Fruit fly (Drosophila melanogaster) whole organism, prepupa: Measurements from ENCODE around the gene SPH93.
A peak's percentile ranks its signal among the peaks of the same experiment; 100 is the strongest.

Experiments
- Blimp-1 ChIP-seq: fragments of 200-800 bp; sonication (Bioruptor generic); optimal IDR thresholded peaks from 3 replicates; lab custom pipeline; 2017; ENCODE audit warnings: missing biosample characterization, missing genetic modification characterization, mild to moderate bottlenecking, moderate library complexity, missing genetic modification reagents
- CG10631 ChIP-seq: fragments of 200-800 bp; sonication (Bioruptor generic); optimal IDR thresholded peaks from 2 replicates; lab custom pipeline; 2016; ENCODE audit warnings: missing biosample characterization, missing genetic modification characterization
- CG10669 ChIP-seq: fragments of 200-800 bp; sonication (Bioruptor generic); optimal IDR thresholded peaks from 3 replicates; lab custom pipeline; 2018; ENCODE audit warnings: missing biosample characterization, mild to moderate bottlenecking, missing genetic modification characterization, moderate library complexity
- CG11294 ChIP-seq: fragments of 200-800 bp; sonication (Bioruptor generic); IDR thresholded peaks from 2 replicates; pipeline ENCODE4 v1.3.6; 2022; ENCODE audit warnings: missing biosample characterization, missing genetic modification characterization
- CG11762 ChIP-seq: fragments of 200-800 bp; sonication (Bioruptor generic); optimal IDR thresholded peaks from 3 replicates; lab custom pipeline; 2016; ENCODE audit warnings: missing biosample characterization, missing genetic modification characterization; ENCODE audit not compliant: insufficient read depth
- CG11902 ChIP-seq: fragments of 200-800 bp; sonication (Bioruptor generic); optimal IDR thresholded peaks from 3 replicates; lab custom pipeline; 2016; ENCODE audit warnings: missing biosample characterization, missing genetic modification characterization
- CG1621 ChIP-seq: fragments of 200-800 bp; sonication (Bioruptor generic); optimal IDR thresholded peaks from 3 replicates; lab custom pipeline; 2018; ENCODE audit warnings: missing biosample characterization, mild to moderate bottlenecking, missing genetic modification characterization
- CG3032 ChIP-seq: fragments of 200-800 bp; optimal IDR thresholded peaks from 2 replicates; lab custom pipeline; 2019; ENCODE audit warnings: missing biosample characterization, mild to moderate bottlenecking, missing genetic modification characterization, moderate library complexity
- CG31627 ChIP-seq: fragments of 200-800 bp; sonication (Bioruptor generic); optimal IDR thresholded peaks from 3 replicates; lab custom pipeline; 2016; ENCODE audit warnings: missing biosample characterization, missing genetic modification characterization
- CG32006 ChIP-seq: fragments of 200-800 bp; sonication (Bioruptor generic); optimal IDR thresholded peaks from 3 replicates; lab custom pipeline; 2017; ENCODE audit warnings: missing biosample characterization, mild to moderate bottlenecking, missing genetic modification characterization
- CG34406 ChIP-seq: fragments of 200-800 bp; sonication (Bioruptor generic); optimal IDR thresholded peaks from 3 replicates; lab custom pipeline; 2016; ENCODE audit warnings: missing biosample characterization, missing genetic modification characterization
- CG4318 ChIP-seq: fragments of 200-800 bp; sonication (Bioruptor generic); optimal IDR thresholded peaks from 3 replicates; lab custom pipeline; 2017; ENCODE audit warnings: missing biosample characterization, mild to moderate bottlenecking, missing genetic modification characterization
- CG6276 ChIP-seq: fragments of 200-800 bp; sonication (Bioruptor generic); optimal IDR thresholded peaks from 2 replicates; lab custom pipeline; 2017; ENCODE audit warnings: missing biosample characterization, mild to moderate bottlenecking, missing genetic modification characterization
- CG6792 ChIP-seq: fragments of 200-800 bp; sonication (Bioruptor generic); optimal IDR thresholded peaks from 3 replicates; lab custom pipeline; 2016; ENCODE audit warnings: missing biosample characterization, missing genetic modification characterization
- CG6808 ChIP-seq: fragments of 200-800 bp; sonication (Bioruptor generic); optimal IDR thresholded peaks from 3 replicates; lab custom pipeline; 2017; ENCODE audit warnings: missing biosample characterization, missing genetic modification characterization, mild to moderate bottlenecking, moderate library complexity, missing genetic modification reagents
- CG6854 ChIP-seq: fragments of 200-800 bp; sonication (Bioruptor generic); optimal IDR thresholded peaks from 2 replicates; lab custom pipeline; 2017; ENCODE audit warnings: missing biosample characterization, mild to moderate bottlenecking, missing genetic modification characterization
- CG7368 ChIP-seq: fragments of 200-800 bp; sonication (Bioruptor generic); optimal IDR thresholded peaks from 3 replicates; lab custom pipeline; 2016; ENCODE audit warnings: missing biosample characterization, missing genetic modification characterization
- CG8319 ChIP-seq: fragments of 200-800 bp; sonication (Bioruptor generic); optimal IDR thresholded peaks from 3 replicates; lab custom pipeline; 2016; ENCODE audit warnings: missing biosample characterization, missing genetic modification characterization
- Eip75B ChIP-seq: fragments of 200-800 bp; sonication (Bioruptor generic); optimal IDR thresholded peaks from 3 replicates; lab custom pipeline; 2016; ENCODE audit warnings: missing biosample characterization, missing genetic modification characterization
- Eip78C ChIP-seq: fragments of 200-800 bp; sonication (Bioruptor generic); peaks from one replicate; lab custom pipeline; 2016; ENCODE audit warnings: missing biosample characterization, missing genetic modification characterization
- Eip93F ChIP-seq: fragments of 200-800 bp; sonication (Bioruptor generic); optimal IDR thresholded peaks from 2 replicates; lab custom pipeline; 2016; ENCODE audit warnings: missing biosample characterization, mild to moderate bottlenecking, missing genetic modification characterization
- Ets21C ChIP-seq: fragments of 200-800 bp; sonication (Bioruptor generic); optimal IDR thresholded peaks from 3 replicates; lab custom pipeline; 2016; ENCODE audit warnings: missing biosample characterization, missing genetic modification characterization
- Ets96B ChIP-seq: fragments of 200-800 bp; optimal IDR thresholded peaks from 2 replicates; lab custom pipeline; 2019; ENCODE audit warnings: missing biosample characterization, mild to moderate bottlenecking, missing genetic modification characterization, moderate library complexity
- Gug ChIP-seq: fragments of 200-800 bp; sonication (Bioruptor generic); IDR thresholded peaks from 2 replicates; pipeline ENCODE4 v1.3.6; 2022; ENCODE audit warnings: missing biosample characterization, missing genetic modification characterization
- Hr38 ChIP-seq: sonication (Bioruptor generic); optimal IDR thresholded peaks from 2 replicates; lab custom pipeline; 2016; ENCODE audit warnings: missing biosample characterization, missing genetic modification characterization
- Hr39 ChIP-seq: fragments of 200-800 bp; sonication (Bioruptor generic); optimal IDR thresholded peaks from 2 replicates; lab custom pipeline; 2016; ENCODE audit warnings: missing biosample characterization, missing genetic modification characterization
- Hr4 ChIP-seq: fragments of 200-800 bp; sonication (Bioruptor generic); optimal IDR thresholded peaks from 3 replicates; lab custom pipeline; 2016; ENCODE audit warnings: missing biosample characterization, missing genetic modification characterization
- OdsH ChIP-seq: fragments of 200-800 bp; sonication (Bioruptor generic); optimal IDR thresholded peaks from 3 replicates; lab custom pipeline; 2016; ENCODE audit warnings: missing biosample characterization, missing genetic modification characterization
- Smox ChIP-seq: fragments of 200-800 bp; sonication (Bioruptor generic); optimal IDR thresholded peaks from 3 replicates; lab custom pipeline; 2016; ENCODE audit warnings: missing biosample characterization, missing genetic modification characterization
- Sox14 ChIP-seq: fragments of 200-800 bp; sonication (Bioruptor generic); optimal IDR thresholded peaks from 3 replicates; lab custom pipeline; 2016; ENCODE audit warnings: missing biosample characterization, missing genetic modification characterization
- Sox15 ChIP-seq: fragments of 200-800 bp; sonication (Bioruptor generic); optimal IDR thresholded peaks from 3 replicates; lab custom pipeline; 2016; ENCODE audit warnings: missing biosample characterization, missing genetic modification characterization
- cyc ChIP-seq: fragments of 200-800 bp; sonication (Bioruptor generic); optimal IDR thresholded peaks from 3 replicates; lab custom pipeline; 2016; ENCODE audit warnings: missing biosample characterization, missing genetic modification characterization
- dac ChIP-seq: fragments of 200-800 bp; sonication (Bioruptor generic); optimal IDR thresholded peaks from 2 replicates; lab custom pipeline; 2017; ENCODE audit warnings: missing biosample characterization, mild to moderate bottlenecking, missing genetic modification characterization
- dsx ChIP-seq: fragments of 200-800 bp; optimal IDR thresholded peaks from 3 replicates; lab custom pipeline; 2019; ENCODE audit warnings: missing biosample characterization, mild to moderate bottlenecking, missing genetic modification characterization, moderate library complexity; ENCODE audit not compliant: poor library complexity, severe bottlenecking
- eg ChIP-seq: fragments of 200-800 bp; sonication (Bioruptor generic); IDR thresholded peaks from 3 replicates; pipeline ENCODE4 v1.3.6; 2022; ENCODE audit warnings: missing biosample characterization, missing genetic modification characterization
- fkh ChIP-seq: fragments of 200-800 bp; sonication (Bioruptor generic); optimal IDR thresholded peaks from 3 replicates; lab custom pipeline; 2017; ENCODE audit warnings: missing biosample characterization, mild to moderate bottlenecking, missing genetic modification characterization, moderate library complexity
- lz ChIP-seq: fragments of 200-800 bp; sonication (Bioruptor generic); optimal IDR thresholded peaks from 3 replicates; lab custom pipeline; 2016; ENCODE audit warnings: missing biosample characterization, missing genetic modification characterization
- net ChIP-seq: fragments of 200-800 bp; sonication (Bioruptor generic); optimal IDR thresholded peaks from 3 replicates; lab custom pipeline; 2016; ENCODE audit warnings: missing biosample characterization, missing genetic modification characterization
- pdm3 ChIP-seq: fragments of 200-800 bp; sonication (Bioruptor generic); optimal IDR thresholded peaks from 3 replicates; lab custom pipeline; 2016; ENCODE audit warnings: missing biosample characterization, missing genetic modification characterization
- salr ChIP-seq, 2 experiments: fragments of 200-800 bp; sonication (Bioruptor generic); optimal IDR thresholded peaks; 3 replicates each; lab custom pipeline; 2016 to 2018; ENCODE audit warnings: missing biosample characterization in 2 of 2, missing genetic modification characterization in 2 of 2, mild to moderate bottlenecking in 1 of 2
- ss ChIP-seq, 2 experiments: fragments of 200-800 bp; sonication (Bioruptor generic); optimal IDR thresholded peaks; 2 replicates in 1 of 2; 3 replicates in 1 of 2; lab custom pipeline; 2017 to 2018; ENCODE audit warnings: mild to moderate bottlenecking in 2 of 2, missing biosample characterization in 2 of 2, missing genetic modification characterization in 2 of 2, moderate library complexity in 1 of 2
- svp ChIP-seq: fragments of 200-800 bp; sonication (Bioruptor generic); peaks from one replicate; lab custom pipeline; 2016; ENCODE audit warnings: missing biosample characterization, missing genetic modification characterization
- topi ChIP-seq: fragments of 200-800 bp; sonication (Bioruptor generic); optimal IDR thresholded peaks from 3 replicates; lab custom pipeline; 2016; ENCODE audit warnings: missing biosample characterization, missing genetic modification characterization
- vri ChIP-seq: fragments of 200-800 bp; sonication (Bioruptor generic); optimal IDR thresholded peaks from 3 replicates; lab custom pipeline; 2016; ENCODE audit warnings: missing biosample characterization, mild to moderate bottlenecking, missing genetic modification characterization

SPH93 gene

DNA sequence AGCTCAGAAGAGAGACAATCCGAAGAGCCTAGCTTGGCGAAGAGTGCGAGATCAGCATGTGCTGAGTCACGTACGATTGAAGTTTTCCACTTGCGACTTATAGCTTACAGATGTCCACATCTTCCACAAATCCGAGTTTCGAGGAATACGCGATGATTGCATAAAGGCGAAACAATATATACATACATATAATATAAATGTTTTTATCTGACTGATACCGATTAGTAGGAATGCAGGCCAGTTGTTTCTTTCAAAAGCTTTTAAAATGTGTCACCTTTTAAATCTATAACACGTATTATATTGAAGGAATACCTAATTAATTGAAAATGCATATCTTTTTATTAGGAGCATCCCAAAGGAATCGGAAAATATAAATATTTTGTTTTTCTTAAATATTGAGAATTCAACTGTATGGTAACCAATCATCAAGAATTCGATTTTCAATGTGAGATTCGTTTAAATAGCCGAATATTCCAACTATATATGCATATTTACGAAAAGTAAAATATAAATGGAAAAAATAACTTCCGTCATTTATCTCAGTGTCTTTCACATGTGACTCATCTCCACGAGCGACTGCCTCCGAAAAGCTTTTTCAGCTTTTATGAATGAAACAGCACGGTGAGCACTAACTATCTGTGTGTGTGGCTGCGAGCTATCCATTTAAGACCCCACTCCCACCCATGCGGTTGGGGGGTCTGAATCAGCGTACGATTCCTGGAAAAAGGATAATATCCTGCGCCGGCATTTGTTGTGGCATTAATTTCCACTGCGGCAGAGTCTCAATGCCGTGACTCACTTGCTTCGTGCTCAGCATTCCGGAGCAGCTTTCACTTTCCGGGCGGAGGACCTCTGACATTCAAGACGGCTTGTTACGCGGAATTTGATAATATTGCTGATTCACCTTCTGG is 5.0 kb downstream of the SPH93 start (continued):
- TF ChIP-seq CG6276 (GFP tag; lab: Kevin White, UChicago) (peak; percentile 69), Ets96B (tag; lab: Kevin White, UChicago) (peak; percentile 62), CG6854 (GFP tag; lab: Kevin White, UChicago) (peak; percentile 23), CG11902 (GFP tag; lab: Kevin White, UChicago) (peak; percentile 18), Hr38 (no peak), CG31627 (peak; percentile 70), Hr39 (GFP tag; lab: Kevin White, UChicago) (peak; percentile 72), Eip93F (GFP tag; lab: Kevin White, UChicago) (no peak), dsx (GFP tag; lab: Kevin White, UChicago) (no peak), ss (GFP tag; optimal IDR thresholded peaks at IDR 0.05; lab: Kevin White, UChicago) (peak; percentile 3 to 58)

DNA sequence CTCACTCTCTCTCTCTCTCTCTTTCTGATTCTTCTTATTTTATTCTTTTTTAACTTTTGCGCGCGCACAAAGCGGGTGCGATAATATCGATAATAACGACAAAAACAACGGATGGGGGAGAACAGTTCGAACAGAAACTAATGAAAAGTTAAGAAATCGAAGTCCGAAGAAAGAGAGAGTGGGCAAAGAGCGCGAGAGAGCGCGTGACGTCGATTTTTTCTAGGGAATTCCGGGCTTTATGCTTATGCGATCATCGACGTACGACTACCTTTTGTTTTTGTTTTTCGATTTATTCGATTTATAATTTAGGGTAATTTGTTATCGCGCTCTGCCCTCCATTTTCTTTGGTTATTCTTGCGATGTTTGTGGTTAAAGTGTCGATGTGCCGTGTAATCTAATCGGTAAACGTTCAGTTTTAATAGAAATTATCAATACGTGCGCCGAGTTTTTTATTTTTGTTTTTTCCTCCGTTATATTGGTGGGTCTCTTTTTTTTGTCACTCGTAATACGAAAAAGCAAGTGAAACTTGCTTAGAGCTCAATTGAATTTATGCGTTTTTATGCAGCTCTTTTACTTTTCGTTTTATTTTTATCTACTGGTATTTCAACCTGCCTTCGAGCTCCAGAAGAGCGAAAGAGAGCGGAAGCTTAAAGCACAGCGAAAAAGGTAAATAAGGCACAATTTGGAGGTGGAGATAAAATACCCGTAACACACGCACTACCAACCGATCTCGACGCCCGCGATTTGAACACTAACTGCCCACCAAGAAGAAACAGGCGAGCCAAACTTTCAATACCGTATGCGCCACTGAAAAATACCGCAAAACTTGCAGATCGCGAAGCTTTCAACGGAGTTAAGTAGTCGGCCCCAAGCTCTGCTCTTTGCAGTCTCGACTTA is 5.9 kb downstream of the SPH93 start, which contains the start of gene dl:
Gene dl, minus strand, starts transcription at position 757 of the 897 bp plus-strand sequence.
- TF ChIP-seq dsx (GFP tag; lab: Kevin White, UChicago) = peak; percentile 4
- peak; percentile 46 for TF ChIP-seq CG6808 (GFP tag; lab: Kevin White, UChicago)
- TF ChIP-seq Eip75B = peak; percentile 45
- no peak for TF ChIP-seq Hr38
- peak; percentile 91 for TF ChIP-seq CG32006
- TF ChIP-seq Eip78C = peak; percentile 89
- peak; percentile 36 for TF ChIP-seq CG10631 (GFP tag; lab: Kevin White, UChicago)
- no peak for TF ChIP-seq Gug (GFP tag; lab: Robert Waterston, UW)
- no peak for TF ChIP-seq CG11902 (GFP tag; lab: Kevin White, UChicago)
- TF ChIP-seq CG4318 (GFP tag; lab: Kevin White, UChicago) = peak; percentile 65
- peak; percentile 72 for TF ChIP-seq vri (GFP tag; lab: Kevin White, UChicago)
- TF ChIP-seq Hr4 (GFP tag; lab: Kevin White, UChicago) = peak; percentile 78
- peak; percentile 38 for TF ChIP-seq CG34406 (GFP tag; lab: Kevin White, UChicago)
- peak; percentile 26 for TF ChIP-seq CG10669
- TF ChIP-seq topi (GFP tag; lab: Kevin White, UChicago) = peak; percentile 28
- peak; percentile 78 for TF ChIP-seq svp (GFP tag; lab: Kevin White, UChicago)
- peak; percentile 20 for TF ChIP-seq Sox15 (GFP tag; lab: Kevin White, UChicago)
- TF ChIP-seq CG6276 (GFP tag; lab: Kevin White, UChicago) = peak; percentile 75
- peak; percentile 2 for TF ChIP-seq lz (GFP tag; lab: Kevin White, UChicago)
- peak; percentile 50 for TF ChIP-seq Sox14 (GFP tag; lab: Kevin White, UChicago)
- TF ChIP-seq fkh (GFP tag; lab: Kevin White, UChicago) = peak; percentile 80
- TF ChIP-seq CG1621 = peak; percentile 58
- TF ChIP-seq CG3032 (tag; lab: Kevin White, UChicago) = no peak
- peak; percentile 9 for TF ChIP-seq Blimp-1 (GFP tag; lab: Kevin White, UChicago)
- TF ChIP-seq cyc = peak; percentile 37
- no peak for TF ChIP-seq Ets21C (GFP tag; lab: Kevin White, UChicago)
- no peak for TF ChIP-seq CG31627
- peak in 1 of 2 experiments; percentile 79 for TF ChIP-seq salr (GFP tag; optimal IDR thresholded peaks at IDR 0.05; lab: Kevin White, UChicago)
- peak; percentile 68 for TF ChIP-seq dac (GFP tag; lab: Kevin White, UChicago)
- peak; percentile 34 for TF ChIP-seq CG6792 (GFP tag; lab: Kevin White, UChicago)
- peak; percentile 12 for TF ChIP-seq CG7368 (GFP tag; lab: Kevin White, UChicago)
- TF ChIP-seq Smox (GFP tag; lab: Kevin White, UChicago) = peak; percentile 49
- TF ChIP-seq CG11762 (GFP tag; lab: Kevin White, UChicago) = peak; percentile 33
- peak; percentile 35 for TF ChIP-seq Hr39 (GFP tag; lab: Kevin White, UChicago)
- TF ChIP-seq CG8319 = no peak
- no peak for TF ChIP-seq Eip93F (GFP tag; lab: Kevin White, UChicago)
- TF ChIP-seq net (GFP tag; lab: Kevin White, UChicago) = peak; percentile 65
- TF ChIP-seq OdsH = peak; percentile 67
- TF ChIP-seq CG11294 (GFP tag; lab: Robert Waterston, UW) = peak; percentile 41; the same call in 1 of the 2 replicates
- TF ChIP-seq eg (GFP tag; lab: Robert Waterston, UW) = peak; percentile 67; the same call in 2 of the 3 replicates
- peak; percentile 76 for TF ChIP-seq pdm3 (GFP tag; lab: Kevin White, UChicago)
